Fruit fly (Drosophila melanogaster) S2 (cell line): ENCODE measurements around the gene janA.

Experiments
- CG8478 ChIP-seq: fragments of >200 bp; optimal IDR thresholded peaks from 2 replicates; lab custom pipeline; 2018
- CTCF ChIP-seq, 2 experiments: fragments of >200 bp; optimal IDR thresholded peaks; 2 replicates each; lab custom pipeline; 2018

The janA gene

DNA sequence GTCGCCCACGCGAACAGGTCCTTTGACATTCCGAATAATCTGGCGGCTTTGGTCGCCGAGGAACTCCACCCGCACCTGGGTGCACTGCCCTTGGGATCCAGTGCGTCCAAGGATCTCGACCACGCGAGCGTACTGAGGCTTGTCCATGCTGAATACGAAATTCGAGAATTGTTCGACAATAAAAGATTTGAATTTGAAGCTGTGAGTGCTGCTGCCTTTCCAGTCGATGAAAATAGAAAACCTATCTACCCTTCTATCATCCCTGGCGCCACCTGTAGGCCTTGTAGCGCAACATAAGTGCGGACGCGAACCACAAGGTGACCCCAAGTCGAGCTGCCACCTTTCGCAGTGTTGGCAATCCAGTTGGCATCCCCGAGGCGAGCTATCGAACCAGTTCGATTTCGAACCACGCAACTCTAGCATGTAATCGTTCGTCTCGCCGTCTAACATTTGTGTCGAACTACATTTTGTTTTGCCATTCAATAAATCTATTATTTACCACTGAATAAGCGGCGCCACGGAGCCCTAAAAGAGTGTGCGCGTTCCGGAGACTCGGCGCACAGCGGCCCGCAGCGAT lies 16.8 kb downstream of the janA start, which contains the start of the genes RpS28a and Axn:
Gene RpS28a (minus strand): TSS at position 197 of the 577 bp plus-strand sequence.
Gene Axn (plus strand): TSS at position 391 of the 577 bp plus-strand sequence.
- no peak for TF ChIP-seq CG8478
- TF ChIP-seq CTCF (optimal IDR thresholded peaks at IDR 0.05; lab: Kevin White, UChicago): peak; percentile 99 to 100

DNA sequence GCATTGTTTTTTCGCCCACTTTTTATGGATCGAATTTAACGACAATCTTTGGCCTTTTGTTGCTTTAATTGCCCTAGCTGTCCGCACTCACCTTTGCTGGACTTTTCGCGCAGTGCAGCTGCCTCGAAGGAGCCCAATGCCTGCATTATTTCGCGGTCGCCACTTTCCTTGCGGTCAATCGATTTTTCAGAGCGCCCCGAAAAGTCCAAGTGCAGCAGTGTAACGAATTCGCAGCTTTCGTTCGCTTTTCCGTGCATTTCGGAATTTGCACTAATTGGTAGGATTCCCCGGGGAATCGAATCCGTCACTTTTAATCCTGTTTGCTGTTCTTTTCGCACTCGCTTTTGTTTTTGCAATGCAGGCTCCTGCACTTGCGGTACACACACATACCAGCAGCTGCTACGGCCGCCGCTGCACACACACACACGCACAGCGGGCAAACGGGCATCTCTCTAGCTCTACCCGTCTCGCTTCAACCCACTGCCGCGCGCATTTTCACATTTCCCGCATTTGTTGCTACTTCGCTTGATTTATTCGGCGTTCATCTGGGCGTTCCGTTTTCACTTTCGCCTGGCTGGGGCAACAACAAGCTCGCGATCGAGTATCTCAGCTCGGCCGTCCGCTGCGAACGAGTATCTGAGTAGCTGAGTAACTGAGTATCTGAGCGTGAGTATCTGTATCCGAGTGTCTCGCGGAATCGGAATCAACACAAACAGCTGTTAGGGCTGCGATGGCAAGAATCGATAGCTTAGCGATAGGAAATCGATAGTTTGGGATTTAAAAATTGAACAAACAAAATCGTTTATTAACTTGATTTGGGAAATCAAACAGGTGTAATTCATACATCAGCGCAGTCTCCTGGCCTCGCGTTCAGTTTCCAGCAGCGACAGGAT lies 17.5 kb downstream of the janA start, which contains the start of gene Mgat2:
Gene Mgat2 (minus strand): TSS at position 663 of the 893 bp plus-strand sequence.
- TF ChIP-seq CTCF (optimal IDR thresholded peaks at IDR 0.05; lab: Kevin White, UChicago): no peak
- TF ChIP-seq CG8478: no peak

dm6 chr3R:30021009-30021408 lies 18.3 kb downstream of the janA start:
- TF ChIP-seq CTCF (optimal IDR thresholded peaks at IDR 0.05; lab: Kevin White, UChicago) (no peak), CG8478 (no peak)

- TF ChIP-seq CTCF (optimal IDR thresholded peaks at IDR 0.05; lab: Kevin White, UChicago) (no peak), CG8478 (no peak)
Measured at dm6 chr3R:30014977-30015514, 24.3 kb downstream of the janA start, which contains the start of gene CG7920. Gene CG7920, minus strand, starts transcription at chr3R:30015284.

DNA sequence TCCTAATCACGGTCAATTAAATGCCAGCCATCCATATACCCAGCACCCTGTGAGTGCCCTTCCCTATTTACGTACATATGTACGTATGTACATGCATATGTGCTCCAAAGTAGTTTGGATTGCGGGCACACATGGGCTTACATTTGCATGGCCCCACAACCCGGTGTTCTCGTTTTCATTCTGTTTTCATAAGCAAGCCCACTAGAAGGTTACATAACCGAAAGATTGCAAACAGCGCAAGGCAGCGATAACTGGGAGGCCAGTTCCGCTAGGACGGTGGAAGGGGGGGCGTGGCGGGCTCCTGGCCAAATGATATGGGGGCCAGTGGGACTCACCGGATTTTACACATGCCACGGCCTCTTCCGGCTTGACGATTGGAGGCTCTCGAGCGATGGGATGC lies 24.9 kb downstream of the janA start:
- TF ChIP-seq CG8478: no peak
- TF ChIP-seq CTCF (optimal IDR thresholded peaks at IDR 0.05; lab: Kevin White, UChicago): no peak

DNA sequence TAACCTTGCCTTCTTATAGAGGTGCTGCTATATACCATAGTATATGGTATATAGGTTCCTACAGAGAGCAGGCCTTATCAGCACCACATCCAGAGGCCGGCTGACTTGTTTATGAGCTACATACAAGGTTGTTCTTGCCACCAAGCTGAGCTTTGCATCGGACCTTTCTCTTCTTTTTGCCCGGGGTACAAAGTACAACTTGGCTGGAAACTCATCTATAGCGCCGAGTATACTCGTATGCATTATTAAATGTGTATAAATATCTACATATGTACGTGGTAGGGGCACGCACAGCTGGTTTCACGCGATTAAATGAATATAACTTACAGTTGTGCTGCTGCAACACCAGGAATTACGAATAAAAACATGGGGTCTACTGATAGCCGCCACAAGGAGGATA lies 25.4 kb downstream of the janA start:
- no peak for TF ChIP-seq CTCF (optimal IDR thresholded peaks at IDR 0.05; lab: Kevin White, UChicago)
- no peak for TF ChIP-seq CG8478

dm6 chr3R:30012602-30013489 lies 26.5 kb downstream of the janA start:
- no peak for TF ChIP-seq CG8478
- TF ChIP-seq CTCF (optimal IDR thresholded peaks at IDR 0.05; lab: Kevin White, UChicago): no peak

- TF ChIP-seq CTCF (optimal IDR thresholded peaks at IDR 0.05; lab: Kevin White, UChicago) (no peak), CG8478 (no peak)
Measured at dm6 chr3R:30009173-30009572, 30.2 kb downstream of the janA start, which contains the start of gene CG7912. Gene CG7912, minus strand, starts transcription at chr3R:30009189.

- no peak for TF ChIP-seq CG8478
- no peak for TF ChIP-seq CTCF (optimal IDR thresholded peaks at IDR 0.05; lab: Kevin White, UChicago)
Measured at dm6 chr3R:30005332-30005979, 33.9 kb downstream of the janA start.

- TF ChIP-seq CTCF (optimal IDR thresholded peaks at IDR 0.05; lab: Kevin White, UChicago) (peak in 1 of 2 experiments; percentile 2), CG8478 (no peak)
Measured at dm6 chr3R:30004648-30005047, 34.7 kb downstream of the janA start, which contains the start of the genes Nlp and Nph. Gene Nlp, plus strand, starts transcription at chr3R:30004785. Gene Nph, minus strand, starts transcription at chr3R:30004861.

dm6 chr3R:30000286-30000685 lies 39.0 kb downstream of the janA start, which contains the start of gene Tace:
Gene Tace, plus strand, starts transcription at chr3R:30000530.
- TF ChIP-seq CTCF (optimal IDR thresholded peaks at IDR 0.05; lab: Kevin White, UChicago): peak in 1 of 2 experiments; percentile 21
- TF ChIP-seq CG8478: no peak

DNA sequence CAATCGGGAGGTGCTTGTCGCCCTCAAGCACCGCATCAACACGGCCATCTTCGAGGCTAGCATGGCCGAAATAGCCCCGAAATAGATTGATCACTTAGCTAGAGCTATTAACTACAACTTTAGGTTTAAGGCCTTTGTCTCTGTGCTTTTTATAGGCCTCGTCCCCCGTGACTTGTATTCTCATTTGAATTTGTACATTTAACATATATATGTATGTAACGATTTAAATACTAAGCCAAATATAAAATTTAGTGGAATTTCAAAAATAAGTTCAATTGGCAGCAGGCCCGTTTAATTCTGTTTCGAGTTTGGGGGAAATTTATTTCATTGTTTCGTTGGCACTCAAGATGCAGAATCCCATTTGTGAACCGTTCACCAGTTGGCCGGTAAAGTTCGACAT lies 39.8 kb downstream of the janA start, which contains the start of gene CG34298:
Gene CG34298 (plus strand): TSS at position 301 of the 400 bp plus-strand sequence.
- TF ChIP-seq CTCF (optimal IDR thresholded peaks at IDR 0.05; lab: Kevin White, UChicago) (no peak), CG8478 (no peak)

dm6 chr3R:29997607-29998236 lies 41.6 kb downstream of the janA start, which contains the start of the genes CG15525 and CG11504:
Gene CG15525, minus strand, starts transcription at chr3R:29997676.
Gene CG11504, plus strand, starts transcription at chr3R:29997900.
- no peak for TF ChIP-seq CTCF (optimal IDR thresholded peaks at IDR 0.05; lab: Kevin White, UChicago)
- no peak for TF ChIP-seq CG8478
